Worm (Caenorhabditis elegans) whole organism, mixed stage, embryonic: Measurements from ENCODE around the gene rgs-9.

Experiments used
- M03D4.4 ChIP-seq: sonication (generic microtip); optimal IDR thresholded peaks from 2 replicates; lab custom pipeline; 2017; ENCODE audit warnings: mild to moderate bottlenecking, missing genetic modification characterization, missing compliant biosample characterization
- bed-3 ChIP-seq: fragments of 200-800 bp; sonication (Bioruptor generic); optimal IDR thresholded peaks from 3 replicates; lab custom pipeline; 2018; ENCODE audit warnings: mild to moderate bottlenecking, missing genetic modification characterization, moderate library complexity, missing compliant biosample characterization
- blmp-1 ChIP-seq: fragments of 150-350 bp; optimal IDR thresholded peaks from 2 replicates; lab custom pipeline; 2014; ENCODE audit warnings: missing biosample characterization, missing genetic modification characterization
- ceh-39 ChIP-seq: fragments of 150-350 bp; optimal IDR thresholded peaks from 2 replicates; lab custom pipeline; 2014; ENCODE audit warnings: missing biosample characterization, missing genetic modification characterization
- ceh-43 ChIP-seq: fragments of 200-800 bp; sonication (Bioruptor generic); optimal IDR thresholded peaks from 2 replicates; lab custom pipeline; 2018; ENCODE audit warnings: mild to moderate bottlenecking, missing genetic modification characterization, moderate library complexity, missing compliant biosample characterization
- ceh-83 ChIP-seq: fragments of 200-800 bp; sonication (Bioruptor generic); optimal IDR thresholded peaks from 2 replicates; lab custom pipeline; 2018; ENCODE audit warnings: mild to moderate bottlenecking, missing genetic modification characterization, missing compliant biosample characterization
- ces-1 ChIP-seq: fragments of 150-350 bp; optimal IDR thresholded peaks from 2 replicates; lab custom pipeline; 2014; ENCODE audit warnings: missing biosample characterization, missing genetic modification reagents, missing genetic modification characterization
- cnd-1 ChIP-seq: fragments of 200-800 bp; sonication (Bioruptor generic); optimal IDR thresholded peaks from 2 replicates; lab custom pipeline; 2018; ENCODE audit warnings: mild to moderate bottlenecking, missing genetic modification characterization, missing compliant biosample characterization
- drap-1 ChIP-seq: fragments of 200-800 bp; sonication (Bioruptor generic); optimal IDR thresholded peaks from 3 replicates; lab custom pipeline; 2018; ENCODE audit warnings: mild to moderate bottlenecking, missing genetic modification characterization, missing compliant biosample characterization
- elt-1 ChIP-seq: sonication (generic microtip); optimal IDR thresholded peaks from 2 replicates; lab custom pipeline; 2017; ENCODE audit warnings: missing genetic modification characterization, mild to moderate bottlenecking, missing compliant biosample characterization, antibody characterized with exemption, moderate library complexity, borderline replicate concordance; ENCODE audit not compliant: insufficient read depth
- elt-3 ChIP-seq: fragments of 150-350 bp; optimal IDR thresholded peaks from 2 replicates; lab custom pipeline; 2014; ENCODE audit warnings: missing biosample characterization, missing genetic modification characterization
- flh-1 ChIP-seq: fragments of 200-800 bp; sonication (Bioruptor generic); optimal IDR thresholded peaks from 2 replicates; lab custom pipeline; 2018; ENCODE audit warnings: mild to moderate bottlenecking, missing genetic modification characterization, moderate library complexity, missing compliant biosample characterization
- ham-2 ChIP-seq: fragments of 200-800 bp; sonication (Bioruptor generic); optimal IDR thresholded peaks from 2 replicates; lab custom pipeline; 2018; ENCODE audit warnings: mild to moderate bottlenecking, missing genetic modification characterization, missing compliant biosample characterization
- hlh-1 ChIP-seq: fragments of 150-350 bp; optimal IDR thresholded peaks from 2 replicates; lab custom pipeline; 2014; ENCODE audit warnings: missing biosample characterization, missing genetic modification reagents, missing genetic modification characterization
- lin-13 ChIP-seq: fragments of 150-350 bp; optimal IDR thresholded peaks from 2 replicates; lab custom pipeline; 2014; ENCODE audit warnings: missing biosample characterization, missing genetic modification characterization
- lin-32 ChIP-seq: fragments of 200-800 bp; sonication (Bioruptor generic); optimal IDR thresholded peaks from 2 replicates; lab custom pipeline; 2018; ENCODE audit warnings: mild to moderate bottlenecking, missing genetic modification characterization, missing compliant biosample characterization
- lsy-2 ChIP-seq: fragments of 150-350 bp; optimal IDR thresholded peaks from 2 replicates; lab custom pipeline; 2014; ENCODE audit warnings: missing biosample characterization, missing genetic modification characterization
- mab-5 ChIP-seq: fragments of 150-350 bp; optimal IDR thresholded peaks from 2 replicates; lab custom pipeline; 2014; ENCODE audit warnings: missing biosample characterization, missing genetic modification characterization
- mep-1 ChIP-seq: fragments of 150-350 bp; optimal IDR thresholded peaks from 2 replicates; lab custom pipeline; 2017; ENCODE audit warnings: missing biosample characterization, missing genetic modification reagents, missing genetic modification characterization, inconsistent platforms
- mls-2 ChIP-seq: sonication (generic microtip); optimal IDR thresholded peaks from 2 replicates; lab custom pipeline; 2016; ENCODE audit warnings: mild to moderate bottlenecking, missing genetic modification characterization, moderate library complexity, missing compliant biosample characterization
- nhr-12 ChIP-seq: fragments of 150-350 bp; optimal IDR thresholded peaks from 2 replicates; lab custom pipeline; 2014; ENCODE audit warnings: missing biosample characterization, missing genetic modification characterization
- nhr-2 ChIP-seq: fragments of 150-350 bp; optimal IDR thresholded peaks from 2 replicates; lab custom pipeline; 2014; ENCODE audit warnings: missing biosample characterization, missing genetic modification characterization
- nhr-237 ChIP-seq: fragments of 150-350 bp; optimal IDR thresholded peaks from 2 replicates; lab custom pipeline; 2014; ENCODE audit warnings: missing biosample characterization, missing genetic modification characterization
- nhr-28 ChIP-seq: fragments of 150-350 bp; optimal IDR thresholded peaks from 2 replicates; lab custom pipeline; 2014; ENCODE audit warnings: missing biosample characterization, missing genetic modification characterization
- nhr-76 ChIP-seq: sonication (generic microtip); optimal IDR thresholded peaks from 2 replicates; lab custom pipeline; 2017; ENCODE audit warnings: missing biosample characterization, missing genetic modification characterization
- pha-4 ChIP-seq: fragments of 150-350 bp; optimal IDR thresholded peaks from 2 replicates; lab custom pipeline; 2018; ENCODE audit warnings: missing biosample characterization, missing genetic modification reagents, missing genetic modification characterization
- sem-2 ChIP-seq: fragments of 200-800 bp; sonication (Bioruptor generic); optimal IDR thresholded peaks from 2 replicates; lab custom pipeline; 2018; ENCODE audit warnings: mild to moderate bottlenecking, missing genetic modification characterization, missing compliant biosample characterization
- snpc-4 ChIP-seq: fragments of 150-350 bp; optimal IDR thresholded peaks from 2 replicates; lab custom pipeline; 2014; ENCODE audit warnings: missing biosample characterization, missing genetic modification characterization
- sptf-1 ChIP-seq: sonication (generic microtip); optimal IDR thresholded peaks from 2 replicates; lab custom pipeline; 2017; ENCODE audit warnings: mild to moderate bottlenecking, missing genetic modification characterization, moderate library complexity, missing compliant biosample characterization
- tbx-8 ChIP-seq: fragments of 200-800 bp; sonication (Bioruptor generic); optimal IDR thresholded peaks from 2 replicates; lab custom pipeline; 2018; ENCODE audit warnings: mild to moderate bottlenecking, missing genetic modification characterization, moderate library complexity, missing compliant biosample characterization
- unc-39 ChIP-seq: fragments of 150-350 bp; optimal IDR thresholded peaks from 2 replicates; lab custom pipeline; 2014; ENCODE audit warnings: missing biosample characterization, missing genetic modification characterization
- unc-62 ChIP-seq: fragments of 150-350 bp; optimal IDR thresholded peaks from 2 replicates; lab custom pipeline; 2014; ENCODE audit warnings: missing biosample characterization, missing genetic modification reagents, missing genetic modification characterization
- zip-8 ChIP-seq: fragments of 150-350 bp; optimal IDR thresholded peaks from 2 replicates; lab custom pipeline; 2014; ENCODE audit warnings: missing biosample characterization, missing genetic modification characterization
- ztf-11 ChIP-seq: fragments of 150-350 bp; optimal IDR thresholded peaks from 2 replicates; lab custom pipeline; 2014; ENCODE audit warnings: missing biosample characterization, missing genetic modification characterization

rgs-9 gene

DNA sequence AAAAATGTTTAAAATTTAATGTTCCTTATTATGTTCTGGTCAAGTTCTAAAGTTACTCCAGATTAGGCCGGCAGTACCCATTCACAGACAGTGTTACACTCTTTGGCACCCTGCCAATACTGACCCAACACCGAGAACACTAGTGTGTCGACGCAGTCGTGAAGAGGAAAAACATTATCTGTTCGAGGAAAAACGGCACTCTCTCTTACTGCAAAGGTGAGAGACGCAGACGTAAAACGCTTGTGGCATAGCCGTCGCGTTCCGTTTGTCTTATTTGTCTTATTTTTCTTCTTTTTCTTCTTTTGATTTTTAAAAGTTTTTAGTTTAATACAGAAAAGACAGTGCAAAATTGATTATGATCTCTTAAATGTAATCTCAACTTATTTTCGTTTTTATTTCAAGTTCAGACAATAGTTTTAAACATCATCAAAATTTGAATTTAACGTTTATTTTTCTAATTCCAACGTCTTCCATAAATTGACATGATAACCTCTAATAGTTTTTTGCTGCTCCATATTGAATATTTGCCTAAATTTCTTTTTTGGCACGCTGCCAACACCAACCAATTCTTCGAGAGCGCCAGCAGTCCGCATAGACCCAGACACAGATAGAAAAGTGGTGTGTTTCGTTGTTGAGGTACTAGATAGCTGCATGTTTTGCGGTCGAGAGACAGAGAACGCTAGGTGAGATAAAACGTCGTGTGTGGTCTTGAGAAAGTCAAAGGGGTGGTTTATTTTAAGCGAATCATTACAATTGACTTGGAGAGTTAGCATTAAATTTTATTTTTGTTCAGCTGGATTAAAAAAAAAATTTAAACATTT lies 46.0 kb downstream of the rgs-9 start:
- TF ChIP-seq nhr-2, result peak; percentile 20
- TF ChIP-seq lsy-2 (tag; lab: Kevin White, UChicago), result no peak
- TF ChIP-seq elt-3 (tag; lab: Kevin White, UChicago), result no peak
- no peak for TF ChIP-seq ceh-83 (GFP tag; lab: Kevin White, UChicago)
- peak; percentile 66 for TF ChIP-seq ham-2 (GFP tag; lab: Kevin White, UChicago)
- no peak for TF ChIP-seq blmp-1 (tag; lab: Kevin White, UChicago)
- no peak for TF ChIP-seq nhr-28
- peak; percentile 16 for TF ChIP-seq lin-13 (tag; lab: Kevin White, UChicago)
- TF ChIP-seq hlh-1 (tag; lab: Kevin White, UChicago), result peak; percentile 35
- TF ChIP-seq nhr-237 (tag; lab: Kevin White, UChicago), result peak; percentile 19

- TF ChIP-seq flh-1 (no peak), M03D4.4 (no peak), ztf-11 (tag; lab: Kevin White, UChicago) (no peak), mab-5 (no peak), ces-1 (no peak), cnd-1 (tag; lab: Kevin White, UChicago) (no peak), nhr-76 (tag; lab: Kevin White, UChicago) (no peak), sptf-1 (tag; lab: Kevin White, UChicago) (no peak), drap-1 (GFP tag; lab: Kevin White, UChicago) (no peak), pha-4 (no peak), mls-2 (tag; lab: Kevin White, UChicago) (no peak), nhr-28 (no peak), tbx-8 (GFP tag; lab: Kevin White, UChicago) (no peak), nhr-2 (no peak), sem-2 (GFP tag; lab: Kevin White, UChicago) (no peak), blmp-1 (tag; lab: Kevin White, UChicago) (no peak), elt-1 (no peak)
These were observed 47.2 kb downstream of the rgs-9 start, which contains the start of gene F52D2.7 for ce11 chrX:1962273-1962672. TSS of gene F52D2.7 (plus strand) at chrX:1962573.

- no peak for TF ChIP-seq hlh-1 (tag; lab: Kevin White, UChicago)
- no peak for TF ChIP-seq flh-1
- no peak for TF ChIP-seq bed-3 (GFP tag; lab: Kevin White, UChicago)
- TF ChIP-seq lin-32 (GFP tag; lab: Kevin White, UChicago), result no peak
- TF ChIP-seq ham-2 (GFP tag; lab: Kevin White, UChicago), result no peak
- no peak for TF ChIP-seq pha-4
- TF ChIP-seq lsy-2 (tag; lab: Kevin White, UChicago), result no peak
- no peak for TF ChIP-seq ces-1
- TF ChIP-seq, all 35 proteins: peak for 0
These were observed 49.4 kb downstream of the rgs-9 start for ce11 chrX:1964411-1964810.

DNA sequence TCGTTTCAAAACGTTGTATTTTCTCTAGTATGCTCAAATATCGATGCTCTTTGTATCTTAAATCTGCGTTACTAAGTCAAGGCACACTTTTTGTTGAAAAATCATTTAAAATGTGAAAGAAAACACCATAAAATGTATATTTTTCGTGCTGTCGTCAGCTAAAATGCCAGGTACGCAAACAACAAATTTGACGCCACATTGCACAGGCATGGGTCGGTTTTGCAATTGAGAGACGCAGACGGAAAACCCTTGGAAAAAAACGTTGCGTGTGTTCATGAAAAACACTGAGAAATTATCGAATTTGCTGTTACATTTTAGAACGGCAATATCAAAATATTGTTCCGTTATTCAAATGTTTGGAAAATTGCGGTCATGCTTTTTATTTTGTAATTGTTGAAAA lies 49.8 kb downstream of the rgs-9 start:
- no peak for TF ChIP-seq unc-39 (tag; lab: Kevin White, UChicago)
- no peak for TF ChIP-seq tbx-8 (GFP tag; lab: Kevin White, UChicago)
- no peak for TF ChIP-seq zip-8
- no peak for TF ChIP-seq elt-3 (tag; lab: Kevin White, UChicago)
- no peak for TF ChIP-seq nhr-28
- no peak for TF ChIP-seq elt-1
- peak; percentile 11 for TF ChIP-seq pha-4
- TF ChIP-seq flh-1, result no peak
- TF ChIP-seq sem-2 (GFP tag; lab: Kevin White, UChicago), result no peak
- peak; percentile 25 for TF ChIP-seq lin-13 (tag; lab: Kevin White, UChicago)
- TF ChIP-seq ztf-11 (tag; lab: Kevin White, UChicago), result no peak
- no peak for TF ChIP-seq lin-32 (GFP tag; lab: Kevin White, UChicago)
- no peak for TF ChIP-seq ceh-83 (GFP tag; lab: Kevin White, UChicago)
- TF ChIP-seq cnd-1 (tag; lab: Kevin White, UChicago), result no peak
- TF ChIP-seq ham-2 (GFP tag; lab: Kevin White, UChicago), result no peak
- peak; percentile 67 for TF ChIP-seq mep-1
- no peak for TF ChIP-seq sptf-1 (tag; lab: Kevin White, UChicago)
- no peak for TF ChIP-seq bed-3 (GFP tag; lab: Kevin White, UChicago)
- no peak for TF ChIP-seq blmp-1 (tag; lab: Kevin White, UChicago)
- TF ChIP-seq ceh-39 (tag; lab: Kevin White, UChicago), result no peak
- peak; percentile 21 for TF ChIP-seq ces-1
- TF ChIP-seq unc-62 (GFP tag; lab: Kevin White, UChicago), result no peak
- no peak for TF ChIP-seq nhr-12 (tag; lab: Kevin White, UChicago)
- peak; percentile 40 for TF ChIP-seq nhr-237 (tag; lab: Kevin White, UChicago)
- no peak for TF ChIP-seq snpc-4 (tag; lab: Kevin White, UChicago)
- TF ChIP-seq M03D4.4, result no peak
- no peak for TF ChIP-seq ceh-43 (GFP tag; lab: Kevin White, UChicago)
- TF ChIP-seq nhr-76 (tag; lab: Kevin White, UChicago), result no peak
- no peak for TF ChIP-seq drap-1 (GFP tag; lab: Kevin White, UChicago)
